Worm (Caenorhabditis elegans) whole organism, late embryonic: ENCODE measurements around the gene kmo-2.

Experiments used
- ama-1 ChIP-seq: fragments of 150-350 bp; optimal IDR thresholded peaks from 2 replicates; lab custom pipeline; 2014
- ceh-19 ChIP-seq: fragments of 200-800 bp; sonication (Bioruptor generic); optimal IDR thresholded peaks from 2 replicates; lab custom pipeline; 2018; ENCODE audit warnings: mild to moderate bottlenecking, missing genetic modification characterization, missing compliant biosample characterization
- ceh-24 ChIP-seq: sonication (generic microtip); optimal IDR thresholded peaks from 2 replicates; lab custom pipeline; 2016; ENCODE audit warnings: mild to moderate bottlenecking, missing genetic modification characterization, missing compliant biosample characterization
- ceh-34 ChIP-seq: sonication (generic microtip); optimal IDR thresholded peaks from 2 replicates; lab custom pipeline; 2016; ENCODE audit warnings: mild to moderate bottlenecking, missing genetic modification characterization, missing compliant biosample characterization
- ceh-6 ChIP-seq: fragments of 200-800 bp; sonication (Bioruptor generic); optimal IDR thresholded peaks from 2 replicates; lab custom pipeline; 2018; ENCODE audit warnings: mild to moderate bottlenecking, missing genetic modification characterization, missing compliant biosample characterization
- ets-4 ChIP-seq: sonication (generic microtip); optimal IDR thresholded peaks from 2 replicates; lab custom pipeline; 2016; ENCODE audit warnings: missing genetic modification characterization, missing compliant biosample characterization
- fkh-10 ChIP-seq: fragments of 150-350 bp; optimal IDR thresholded peaks from 2 replicates; lab custom pipeline; 2014; ENCODE audit warnings: missing biosample characterization, missing genetic modification reagents, missing genetic modification characterization
- hlh-30 ChIP-seq: sonication (generic microtip); optimal IDR thresholded peaks from 2 replicates; lab custom pipeline; 2017; ENCODE audit warnings: antibody characterized with exemption, missing genetic modification characterization, missing compliant biosample characterization; ENCODE audit not compliant: insufficient read depth
- lim-6 ChIP-seq: sonication (generic microtip); optimal IDR thresholded peaks from 2 replicates; lab custom pipeline; 2016; ENCODE audit warnings: missing genetic modification characterization, missing compliant biosample characterization
- nfya-1 ChIP-seq: sonication (generic microtip); optimal IDR thresholded peaks from 2 replicates; lab custom pipeline; 2017; ENCODE audit warnings: missing genetic modification characterization, mild to moderate bottlenecking, missing compliant biosample characterization, antibody characterized with exemption, moderate library complexity
- nhr-11 ChIP-seq: fragments of 150-350 bp; optimal IDR thresholded peaks from 2 replicates; lab custom pipeline; 2014; ENCODE audit warnings: missing biosample characterization, missing genetic modification characterization
- pag-3 ChIP-seq: sonication (generic microtip); optimal IDR thresholded peaks from 2 replicates; lab custom pipeline; 2016; ENCODE audit warnings: missing compliant biosample characterization, missing genetic modification characterization, borderline replicate concordance
- pros-1 ChIP-seq: fragments of 150-350 bp; optimal IDR thresholded peaks from 2 replicates; lab custom pipeline; 2014; ENCODE audit warnings: missing biosample characterization, missing genetic modification reagents, missing genetic modification characterization
- sox-2 ChIP-seq: fragments of 200-800 bp; sonication (Bioruptor generic); IDR thresholded peaks from 2 replicates; pipeline ENCODE4 v1.3.6; 2022; ENCODE audit warnings: missing genetic modification reagents, missing genetic modification characterization, missing compliant biosample characterization

DNA sequence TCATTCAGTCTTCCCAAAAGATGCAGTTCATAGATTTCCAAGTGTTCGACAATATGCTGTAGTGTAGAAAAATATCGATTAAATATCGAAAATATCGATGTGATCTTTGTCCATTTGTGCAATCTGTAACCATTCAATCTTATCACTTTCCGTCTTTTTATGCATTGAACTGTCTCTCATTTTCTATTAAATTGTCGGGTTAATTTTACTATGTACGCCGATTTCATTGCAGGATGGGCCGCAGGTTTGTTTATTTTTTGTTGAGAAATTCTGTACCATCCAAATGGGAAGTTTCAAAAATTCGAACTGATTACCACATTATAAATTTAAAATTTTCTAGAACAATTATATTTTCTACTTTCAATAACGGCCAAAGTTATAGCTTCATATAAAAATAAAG, 15.9 kb upstream of the kmo-2 start, which contains the start of gene R07B7.8:
- TF ChIP-seq ets-4 (no peak), ceh-34 (no peak), ceh-6 (GFP tag; lab: Kevin White, UChicago) (no peak), hlh-30 (no peak), pag-3 (tag; lab: Kevin White, UChicago) (no peak), pros-1 (tag; lab: Kevin White, UChicago) (no peak), ceh-24 (no peak), ceh-19 (GFP tag; lab: Kevin White, UChicago) (no peak), sox-2 (GFP tag; lab: Robert Waterston, UW) (no peak), ama-1 (lab: Kevin White, UChicago) (no peak), nhr-11 (tag; lab: Kevin White, UChicago) (no peak), lim-6 (tag; lab: Kevin White, UChicago) (no peak), nfya-1 (tag; lab: Kevin White, UChicago) (no peak), fkh-10 (no peak)
